Fruit fly (Drosophila melanogaster) whole organism, prepupa: ENCODE data around the gene Hel25E.

Experiments used
- Blimp-1 ChIP-seq: fragments of 200-800 bp; sonication (Bioruptor generic); optimal IDR thresholded peaks from 3 replicates; lab custom pipeline; 2017; ENCODE audit warnings: missing biosample characterization, missing genetic modification characterization, mild to moderate bottlenecking, moderate library complexity, missing genetic modification reagents
- CG16779 ChIP-seq: fragments of 200-800 bp; sonication (Bioruptor generic); optimal IDR thresholded peaks from 3 replicates; lab custom pipeline; 2017; ENCODE audit warnings: missing biosample characterization, mild to moderate bottlenecking, missing genetic modification characterization
- CG3919 ChIP-seq: fragments of 200-800 bp; sonication (Bioruptor generic); optimal IDR thresholded peaks from 3 replicates; lab custom pipeline; 2016; ENCODE audit warnings: missing biosample characterization, missing genetic modification characterization
- CG6163 ChIP-seq: fragments of 200-800 bp; sonication (Bioruptor generic); IDR thresholded peaks from 3 replicates; pipeline ENCODE4 v1.3.6; 2022; ENCODE audit warnings: missing biosample characterization, missing genetic modification characterization
- CG8319 ChIP-seq: fragments of 200-800 bp; sonication (Bioruptor generic); optimal IDR thresholded peaks from 3 replicates; lab custom pipeline; 2016; ENCODE audit warnings: missing biosample characterization, missing genetic modification characterization
- CG8632 ChIP-seq: fragments of 200-800 bp; sonication (Bioruptor generic); optimal IDR thresholded peaks from 3 replicates; lab custom pipeline; 2016; ENCODE audit warnings: missing biosample characterization, missing genetic modification characterization
- Ets21C ChIP-seq: fragments of 200-800 bp; sonication (Bioruptor generic); optimal IDR thresholded peaks from 3 replicates; lab custom pipeline; 2016; ENCODE audit warnings: missing biosample characterization, missing genetic modification characterization
- Hr39 ChIP-seq: fragments of 200-800 bp; sonication (Bioruptor generic); optimal IDR thresholded peaks from 2 replicates; lab custom pipeline; 2016; ENCODE audit warnings: missing biosample characterization, missing genetic modification characterization
- Sox15 ChIP-seq: fragments of 200-800 bp; sonication (Bioruptor generic); optimal IDR thresholded peaks from 3 replicates; lab custom pipeline; 2016; ENCODE audit warnings: missing biosample characterization, missing genetic modification characterization
- esn ChIP-seq: fragments of 200-800 bp; sonication (Bioruptor generic); optimal IDR thresholded peaks from 2 replicates; lab custom pipeline; 2016; ENCODE audit warnings: missing biosample characterization, mild to moderate bottlenecking, missing genetic modification characterization, moderate library complexity
- fkh ChIP-seq: fragments of 200-800 bp; sonication (Bioruptor generic); optimal IDR thresholded peaks from 3 replicates; lab custom pipeline; 2017; ENCODE audit warnings: missing biosample characterization, mild to moderate bottlenecking, missing genetic modification characterization, moderate library complexity
- net ChIP-seq: fragments of 200-800 bp; sonication (Bioruptor generic); optimal IDR thresholded peaks from 3 replicates; lab custom pipeline; 2016; ENCODE audit warnings: missing biosample characterization, missing genetic modification characterization

DNA sequence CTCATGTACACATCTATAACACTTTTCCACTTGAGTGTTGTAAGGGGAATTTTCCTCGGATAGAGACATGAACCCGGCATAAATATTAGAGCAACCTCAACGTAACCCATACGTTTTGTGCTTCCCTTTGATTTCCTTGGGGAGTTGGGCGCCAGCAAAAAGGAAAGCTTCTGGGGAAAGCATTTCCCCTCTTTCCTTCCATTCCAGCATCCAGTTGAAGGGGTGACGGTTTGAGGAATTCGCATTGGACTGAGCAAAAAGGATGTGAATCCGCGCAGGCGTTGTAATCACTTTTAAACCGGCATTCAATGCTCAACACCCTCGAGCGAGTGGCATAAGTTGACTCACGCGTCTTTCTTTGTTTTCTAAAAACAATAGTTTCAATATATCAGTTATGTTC lies 27.2 kb downstream of the Hel25E start:
- no peak for TF ChIP-seq CG16779
- no peak for TF ChIP-seq net (GFP tag; lab: Kevin White, UChicago)
- no peak for TF ChIP-seq Hr39 (GFP tag; lab: Kevin White, UChicago)
- no peak for TF ChIP-seq Blimp-1 (GFP tag; lab: Kevin White, UChicago)
- no peak for TF ChIP-seq Sox15
- no peak for TF ChIP-seq CG6163
- no peak for TF ChIP-seq CG8319 (GFP tag; lab: Kevin White, UChicago)
- no peak for TF ChIP-seq Ets21C (GFP tag; lab: Kevin White, UChicago)
- TF ChIP-seq esn (GFP tag; lab: Kevin White, UChicago): no peak
- no peak for TF ChIP-seq CG3919 (GFP tag; lab: Kevin White, UChicago)
- TF ChIP-seq fkh (GFP tag; lab: Kevin White, UChicago): no peak
- no peak for TF ChIP-seq CG8632 (GFP tag; lab: Kevin White, UChicago)
